Fruit fly (Drosophila melanogaster) Kc167 (cell line): ENCODE measurements around the gene CG32625.

ENCODE experiments used
- Myc ChIP-seq: fragments of >200 bp; optimal IDR thresholded peaks from 2 replicates; lab custom pipeline; 2017; ENCODE audit warnings: missing external identifiers
- Sin3A ChIP-seq: fragments of >200 bp; optimal IDR thresholded peaks from 2 replicates; lab custom pipeline; 2018; ENCODE audit warnings: missing external identifiers
- h ChIP-seq: fragments of >200 bp; optimal IDR thresholded peaks from 3 replicates; lab custom pipeline; 2018; ENCODE audit warnings: missing external identifiers
- insv ChIP-seq: fragments of >200 bp; optimal IDR thresholded peaks from 3 replicates; lab custom pipeline; 2018; ENCODE audit warnings: missing external identifiers
- psq ChIP-seq: fragments of >200 bp; optimal IDR thresholded peaks from 2 replicates; lab custom pipeline; 2017; ENCODE audit warnings: missing external identifiers
- ttk ChIP-seq: sonication (Bioruptor generic); optimal IDR thresholded peaks from 2 replicates; lab custom pipeline; 2017; ENCODE audit warnings: missing external identifiers

- TF ChIP-seq psq (no peak), Sin3A (no peak), Myc (lab: Kevin White, UChicago) (no peak), h (lab: Kevin White, UChicago) (no peak), insv (lab: Kevin White, UChicago) (no peak), ttk (lab: Kevin White, UChicago) (no peak)
These were observed 35.8 kb upstream of the CG32625 start for dm6 chrX:13792463-13792862.
